Fruit fly (Drosophila melanogaster) Kc167 (cell line): Measurements from ENCODE around the gene CrebB.

Experiments
- Myc ChIP-seq: fragments of >200 bp; optimal IDR thresholded peaks from 2 replicates; lab custom pipeline; 2017; ENCODE audit warnings: missing external identifiers
- Sin3A ChIP-seq: fragments of >200 bp; optimal IDR thresholded peaks from 2 replicates; lab custom pipeline; 2018; ENCODE audit warnings: missing external identifiers
- h ChIP-seq: fragments of >200 bp; optimal IDR thresholded peaks from 3 replicates; lab custom pipeline; 2018; ENCODE audit warnings: missing external identifiers
- insv ChIP-seq: fragments of >200 bp; optimal IDR thresholded peaks from 3 replicates; lab custom pipeline; 2018; ENCODE audit warnings: missing external identifiers
- psq ChIP-seq: fragments of >200 bp; optimal IDR thresholded peaks from 2 replicates; lab custom pipeline; 2017; ENCODE audit warnings: missing external identifiers
- ttk ChIP-seq: sonication (Bioruptor generic); optimal IDR thresholded peaks from 2 replicates; lab custom pipeline; 2017; ENCODE audit warnings: missing external identifiers

The CrebB gene

dm6 chrX:18422112-18422511 is 56.0 kb downstream of the CrebB start, which contains the start of gene CG42323:
Gene CG42323 (plus strand): TSS chrX:18422413.
- TF ChIP-seq ttk (lab: Kevin White, UChicago) (no peak), Sin3A (lab: Kevin White, UChicago) (no peak), insv (no peak), Myc (lab: Kevin White, UChicago) (no peak), psq (lab: Kevin White, UChicago) (no peak), h (lab: Kevin White, UChicago) (no peak)
